Worm (Caenorhabditis elegans) whole organism, L1 larva: ENCODE measurements around the gene K12B6.4.

Source experiments
- C04F5.9 ChIP-seq: sonication (generic microtip); optimal IDR thresholded peaks from 2 replicates; lab custom pipeline; 2016; ENCODE audit warnings: missing genetic modification characterization, missing compliant biosample characterization
- C16A3.4 ChIP-seq: fragments of 150-350 bp; optimal IDR thresholded peaks from 2 replicates; lab custom pipeline; 2014; ENCODE audit warnings: missing biosample characterization, missing genetic modification characterization
- C34B4.2 ChIP-seq: sonication (generic microtip); optimal IDR thresholded peaks from 2 replicates; lab custom pipeline; 2017; ENCODE audit warnings: mild to moderate bottlenecking, missing genetic modification characterization, missing compliant biosample characterization
- F16B12.6 ChIP-seq: fragments of 150-350 bp; optimal IDR thresholded peaks from 2 replicates; lab custom pipeline; 2014; ENCODE audit warnings: missing biosample characterization, missing genetic modification characterization
- Y116A8C.19 ChIP-seq: sonication (generic microtip); optimal IDR thresholded peaks from 2 replicates; lab custom pipeline; 2016; ENCODE audit warnings: missing compliant biosample characterization, missing genetic modification characterization, borderline replicate concordance
- aly-2 ChIP-seq: fragments of 150-350 bp; optimal IDR thresholded peaks from 2 replicates; lab custom pipeline; 2014; ENCODE audit warnings: missing biosample characterization, missing genetic modification characterization
- ama-1 ChIP-seq: fragments of 150-350 bp; optimal IDR thresholded peaks from 2 replicates; lab custom pipeline; 2014
- ceh-90 ChIP-seq: sonication (generic microtip); optimal IDR thresholded peaks from 2 replicates; lab custom pipeline; 2016; ENCODE audit warnings: missing genetic modification characterization, missing compliant biosample characterization
- ces-1 ChIP-seq: fragments of 150-350 bp; optimal IDR thresholded peaks from 2 replicates; lab custom pipeline; 2014; ENCODE audit warnings: missing biosample characterization, missing genetic modification reagents, missing genetic modification characterization
- dpl-1 ChIP-seq, 3 experiments: fragments of 150-350 bp in 2 of 3; sonication (generic microtip) in 1 of 3; optimal IDR thresholded peaks; 2 replicates each; lab custom pipeline; 2014 to 2017; ENCODE audit warnings: missing biosample characterization in 3 of 3, missing genetic modification characterization in 3 of 3, missing genetic modification reagents in 3 of 3
- efl-3 ChIP-seq: fragments of 200-800 bp; sonication (Bioruptor generic); optimal IDR thresholded peaks from 2 replicates; lab custom pipeline; 2018; ENCODE audit warnings: mild to moderate bottlenecking, missing genetic modification characterization, missing compliant biosample characterization
- elt-2 ChIP-seq: sonication (generic microtip); optimal IDR thresholded peaks from 2 replicates; lab custom pipeline; 2016; ENCODE audit warnings: missing genetic modification characterization, mild to moderate bottlenecking, inconsistent platforms, missing compliant biosample characterization, missing genetic modification reagents
- fkh-10 ChIP-seq: sonication (generic microtip); optimal IDR thresholded peaks from 2 replicates; lab custom pipeline; 2017; ENCODE audit warnings: missing biosample characterization, missing genetic modification reagents, missing genetic modification characterization
- fkh-4 ChIP-seq: sonication (generic microtip); optimal IDR thresholded peaks from 2 replicates; lab custom pipeline; 2016; ENCODE audit warnings: missing compliant biosample characterization, missing genetic modification characterization, borderline replicate concordance
- fkh-8 ChIP-seq: sonication (generic microtip); optimal IDR thresholded peaks from 2 replicates; lab custom pipeline; 2016; ENCODE audit warnings: mild to moderate bottlenecking, missing genetic modification characterization, missing compliant biosample characterization
- hlh-4 ChIP-seq: sonication (generic microtip); optimal IDR thresholded peaks from 2 replicates; lab custom pipeline; 2016; ENCODE audit warnings: mild to moderate bottlenecking, missing genetic modification characterization, missing compliant biosample characterization
- irx-1 ChIP-seq: sonication (generic microtip); optimal IDR thresholded peaks from 2 replicates; lab custom pipeline; 2016; ENCODE audit warnings: missing genetic modification characterization, missing compliant biosample characterization
- isw-1 ChIP-seq: fragments of 200-800 bp; sonication (Bioruptor generic); IDR thresholded peaks from 2 replicates; pipeline ENCODE4 v1.3.6; 2022; ENCODE audit warnings: missing genetic modification characterization, missing compliant biosample characterization
- jun-1 ChIP-seq: fragments of 150-350 bp; optimal IDR thresholded peaks from 2 replicates; lab custom pipeline; 2014; ENCODE audit warnings: missing biosample characterization, missing genetic modification reagents, missing genetic modification characterization
- lin-15B ChIP-seq: fragments of 150-350 bp; sonication (generic microtip); optimal IDR thresholded peaks from 3 replicates; lab custom pipeline; 2014; ENCODE audit warnings: missing biosample characterization, missing genetic modification characterization
- lin-35 ChIP-seq, 2 experiments: fragments of 150-350 bp; optimal IDR thresholded peaks; 2 replicates each; lab custom pipeline; 2014; ENCODE audit warnings: missing biosample characterization in 2 of 2, missing genetic modification characterization in 2 of 2, missing genetic modification reagents in 2 of 2
- lin-39 ChIP-seq: fragments of 150-350 bp; optimal IDR thresholded peaks from 2 replicates; lab custom pipeline; 2014; ENCODE audit warnings: missing biosample characterization, missing genetic modification reagents, missing genetic modification characterization
- lir-3 ChIP-seq: sonication (generic microtip); optimal IDR thresholded peaks from 2 replicates; lab custom pipeline; 2016; ENCODE audit warnings: mild to moderate bottlenecking, missing genetic modification characterization, moderate library complexity, missing compliant biosample characterization; ENCODE audit not compliant: poor library complexity
- lsy-2 ChIP-seq, 2 experiments: fragments of 150-350 bp; optimal IDR thresholded peaks; 2 replicates each; lab custom pipeline; 2014; ENCODE audit warnings: missing biosample characterization in 2 of 2, missing genetic modification characterization in 2 of 2
- mdl-1 ChIP-seq, 2 experiments: fragments of 150-350 bp; optimal IDR thresholded peaks; 2 replicates each; lab custom pipeline; 2014 to 2017; ENCODE audit warnings: missing biosample characterization in 2 of 2, missing genetic modification characterization in 2 of 2, inconsistent platforms in 1 of 2
- mep-1 ChIP-seq: fragments of 150-350 bp; optimal IDR thresholded peaks from 2 replicates; lab custom pipeline; 2014; ENCODE audit warnings: missing biosample characterization, missing genetic modification characterization
- nhr-12 ChIP-seq: sonication (generic microtip); optimal IDR thresholded peaks from 2 replicates; lab custom pipeline; 2017; ENCODE audit warnings: missing biosample characterization, missing genetic modification characterization
- nhr-19 ChIP-seq: fragments of 200-800 bp; sonication (Bioruptor generic); conservative IDR thresholded peaks from 2 replicates; pipeline ENCODE4 v1.3.6; 2022; ENCODE audit warnings: missing genetic modification characterization, missing compliant biosample characterization
- nhr-237 ChIP-seq: fragments of 150-350 bp; optimal IDR thresholded peaks from 2 replicates; lab custom pipeline; 2014; ENCODE audit warnings: missing biosample characterization, missing genetic modification characterization
- nhr-28 ChIP-seq: fragments of 150-350 bp; optimal IDR thresholded peaks from 2 replicates; lab custom pipeline; 2014; ENCODE audit warnings: missing biosample characterization, missing genetic modification characterization
- nhr-76 ChIP-seq: sonication (generic microtip); optimal IDR thresholded peaks from 2 replicates; lab custom pipeline; 2017; ENCODE audit warnings: missing biosample characterization, missing genetic modification characterization
- nhr-77 ChIP-seq: fragments of 150-350 bp; optimal IDR thresholded peaks from 2 replicates; lab custom pipeline; 2014; ENCODE audit warnings: missing biosample characterization, missing genetic modification characterization
- nhr-84 ChIP-seq: sonication (generic microtip); optimal IDR thresholded peaks from 2 replicates; lab custom pipeline; 2017; ENCODE audit warnings: missing biosample characterization, missing genetic modification characterization
- nhr-85 ChIP-seq: sonication (generic microtip); peaks from one replicate; lab custom pipeline; 2016; ENCODE audit warnings: missing genetic modification characterization, inconsistent platforms, missing compliant biosample characterization
- pag-3 ChIP-seq: sonication (generic microtip); optimal IDR thresholded peaks from 2 replicates; lab custom pipeline; 2017; ENCODE audit warnings: missing genetic modification characterization, mild to moderate bottlenecking, missing compliant biosample characterization, antibody characterized with exemption, borderline replicate concordance; ENCODE audit not compliant: insufficient read depth
- pax-3 ChIP-seq: fragments of 200-800 bp; sonication (Bioruptor generic); optimal IDR thresholded peaks from 2 replicates; lab custom pipeline; 2018; ENCODE audit warnings: mild to moderate bottlenecking, missing genetic modification characterization, moderate library complexity, missing compliant biosample characterization
- pqm-1 ChIP-seq: sonication (generic microtip); optimal IDR thresholded peaks from 3 replicates; lab custom pipeline; 2017; ENCODE audit warnings: missing biosample characterization, missing genetic modification characterization
- rnt-1 ChIP-seq: sonication (generic microtip); optimal IDR thresholded peaks from 2 replicates; lab custom pipeline; 2016; ENCODE audit warnings: mild to moderate bottlenecking, missing genetic modification characterization, moderate library complexity, missing compliant biosample characterization
- skn-1 ChIP-seq: fragments of 150-350 bp; optimal IDR thresholded peaks from 2 replicates; lab custom pipeline; 2014; ENCODE audit warnings: missing biosample characterization, missing genetic modification characterization
- snpc-4 ChIP-seq: fragments of 150-350 bp; optimal IDR thresholded peaks from 2 replicates; lab custom pipeline; 2014; ENCODE audit warnings: missing biosample characterization, missing genetic modification characterization
- snu-23 ChIP-seq: sonication (generic microtip); optimal IDR thresholded peaks from 2 replicates; lab custom pipeline; 2016; ENCODE audit warnings: missing genetic modification characterization, missing compliant biosample characterization
- sox-4 ChIP-seq: sonication (generic microtip); optimal IDR thresholded peaks from 2 replicates; lab custom pipeline; 2016; ENCODE audit warnings: missing genetic modification characterization, missing compliant biosample characterization
- sptf-1 ChIP-seq: fragments of 150-350 bp; optimal IDR thresholded peaks from 2 replicates; lab custom pipeline; 2014; ENCODE audit warnings: missing biosample characterization, missing genetic modification characterization
- swsn-7 ChIP-seq: sonication (generic microtip); optimal IDR thresholded peaks from 2 replicates; lab custom pipeline; 2016; ENCODE audit warnings: missing genetic modification characterization, missing compliant biosample characterization
- tlp-1 ChIP-seq: fragments of 150-350 bp; optimal IDR thresholded peaks from 2 replicates; lab custom pipeline; 2014; ENCODE audit warnings: missing biosample characterization, missing genetic modification characterization
- unc-130 ChIP-seq: fragments of 150-350 bp; optimal IDR thresholded peaks from 2 replicates; lab custom pipeline; 2017; ENCODE audit warnings: missing biosample characterization, missing genetic modification characterization, inconsistent platforms
- unc-62 ChIP-seq: fragments of 150-350 bp; optimal IDR thresholded peaks from 2 replicates; lab custom pipeline; 2014; ENCODE audit warnings: missing biosample characterization, missing genetic modification reagents, missing genetic modification characterization
- unc-86 ChIP-seq: sonication (generic microtip); optimal IDR thresholded peaks from 2 replicates; lab custom pipeline; 2016; ENCODE audit warnings: missing genetic modification characterization, missing compliant biosample characterization
- vab-15 ChIP-seq: sonication (generic microtip); optimal IDR thresholded peaks from 2 replicates; lab custom pipeline; 2017; ENCODE audit warnings: missing genotype, mild to moderate bottlenecking, missing genetic modification characterization, missing compliant biosample characterization
- xbp-1 ChIP-seq: sonication (generic microtip); optimal IDR thresholded peaks from 2 replicates; lab custom pipeline; 2016; ENCODE audit warnings: missing genetic modification characterization, missing compliant biosample characterization
- zag-1 ChIP-seq: fragments of 150-350 bp; optimal IDR thresholded peaks from 2 replicates; lab custom pipeline; 2014; ENCODE audit warnings: missing biosample characterization, missing genetic modification characterization
- zip-4 ChIP-seq: fragments of 200-800 bp; sonication (Bioruptor generic); optimal IDR thresholded peaks from 2 replicates; lab custom pipeline; 2018; ENCODE audit warnings: mild to moderate bottlenecking, missing genetic modification characterization, moderate library complexity, missing compliant biosample characterization
- ztf-11 ChIP-seq, 2 experiments: sonication (generic microtip); optimal IDR thresholded peaks; 2 replicates each; lab custom pipeline; 2016 to 2017; ENCODE audit warnings: missing genetic modification characterization in 2 of 2, missing biosample characterization in 1 of 2, missing compliant biosample characterization in 1 of 2
- ztf-4 ChIP-seq: fragments of 150-350 bp; optimal IDR thresholded peaks from 2 replicates; lab custom pipeline; 2014; ENCODE audit warnings: missing biosample characterization, missing genetic modification characterization

K12B6.4 gene

ce11 chrV:6246454-6246981 is 34.6 kb downstream of the K12B6.4 start, which contains the start of gene dmd-7 (continued):
- TF ChIP-seq dpl-1 (GFP tag; optimal IDR thresholded peaks at IDR 0.05; lab: Kevin White, UChicago): peak; percentile 29 to 43 (median 43)
- peak; percentile 58 for TF ChIP-seq nhr-76 (tag; lab: Kevin White, UChicago)
- no peak for TF ChIP-seq Y116A8C.19 (tag; lab: Kevin White, UChicago)
- TF ChIP-seq nhr-237: peak; percentile 48
- peak; percentile 61 for TF ChIP-seq isw-1 (GFP tag; lab: Robert Waterston, UW)
- TF ChIP-seq aly-2 (tag; lab: Kevin White, UChicago): no peak
- TF ChIP-seq lir-3 (tag; lab: Kevin White, UChicago): peak; percentile 6
- TF ChIP-seq pag-3: no peak
- TF ChIP-seq pqm-1 (tag; lab: Kevin White, UChicago): no peak
- TF ChIP-seq lin-15B (tag; lab: Kevin White, UChicago): no peak
- TF ChIP-seq lin-39: peak; percentile 3
- peak; percentile 95 for TF ChIP-seq snu-23 (GFP tag; lab: Kevin White, UChicago)
- TF ChIP-seq nhr-19 (GFP tag; lab: Robert Waterston, UW): peak; percentile 91
- TF ChIP-seq lsy-2 (tag; optimal IDR thresholded peaks at IDR 0.05; lab: Kevin White, UChicago): peak; percentile 82 to 84
- TF ChIP-seq unc-62: no peak
- TF ChIP-seq nhr-85 (tag; lab: Kevin White, UChicago): peak; percentile 100
- peak; percentile 4 for TF ChIP-seq C04F5.9 (tag; lab: Kevin White, UChicago)
- TF ChIP-seq ces-1 (GFP tag; lab: Kevin White, UChicago): no peak
- no peak for TF ChIP-seq nhr-84 (tag; lab: Kevin White, UChicago)
- TF ChIP-seq sox-4: peak; percentile 90
- TF ChIP-seq skn-1 (tag; lab: Kevin White, UChicago): peak; percentile 86
- peak in 1 of 2 experiments; percentile 90 for TF ChIP-seq mdl-1 (tag; optimal IDR thresholded peaks at IDR 0.05; lab: Kevin White, UChicago)
- TF ChIP-seq zag-1 (tag; lab: Kevin White, UChicago): no peak
- TF ChIP-seq lin-35 (GFP tag; optimal IDR thresholded peaks at IDR 0.05; lab: Kevin White, UChicago): peak; percentile 71 to 75
- no peak for TF ChIP-seq ama-1 (lab: Kevin White, UChicago)
- TF ChIP-seq tlp-1 (tag; lab: Kevin White, UChicago): no peak
- peak; percentile 84 for TF ChIP-seq rnt-1 (tag; lab: Kevin White, UChicago)
- peak; percentile 37 for TF ChIP-seq efl-3 (GFP tag; lab: Kevin White, UChicago)
- TF ChIP-seq xbp-1: peak; percentile 86
- TF ChIP-seq mep-1 (tag; lab: Kevin White, UChicago): peak; percentile 86
- TF ChIP-seq sptf-1 (tag; lab: Kevin White, UChicago): no peak
- TF ChIP-seq ztf-4 (tag; lab: Kevin White, UChicago): peak; percentile 86
- TF ChIP-seq unc-86 (tag; lab: Kevin White, UChicago): peak; percentile 83
- no peak for TF ChIP-seq pax-3
- no peak for TF ChIP-seq nhr-12 (tag; lab: Kevin White, UChicago)
- peak; percentile 93 for TF ChIP-seq jun-1 (tag; lab: Kevin White, UChicago)
- TF ChIP-seq irx-1 (tag; lab: Kevin White, UChicago): peak; percentile 77
- TF ChIP-seq swsn-7 (tag; lab: Kevin White, UChicago): peak; percentile 86
- peak in 1 of 2 experiments; percentile 48 for TF ChIP-seq ztf-11 (tag; optimal IDR thresholded peaks at IDR 0.05; lab: Kevin White, UChicago)
- TF ChIP-seq fkh-10: peak; percentile 32
- no peak for TF ChIP-seq nhr-28
- no peak for TF ChIP-seq C34B4.2 (tag; lab: Kevin White, UChicago)
- peak; percentile 51 for TF ChIP-seq elt-2 (tag; lab: Kevin White, UChicago)
- TF ChIP-seq nhr-77 (tag; lab: Kevin White, UChicago): peak; percentile 79
- TF ChIP-seq vab-15: no peak
- no peak for TF ChIP-seq ceh-90 (tag; lab: Kevin White, UChicago)
- no peak for TF ChIP-seq hlh-4 (tag; lab: Kevin White, UChicago)
- peak; percentile 66 for TF ChIP-seq C16A3.4 (tag; lab: Kevin White, UChicago)
- TF ChIP-seq snpc-4 (tag; lab: Kevin White, UChicago): peak; percentile 49
- TF ChIP-seq unc-130 (tag; lab: Kevin White, UChicago): peak; percentile 85
- TF ChIP-seq zip-4 (GFP tag; lab: Kevin White, UChicago): peak; percentile 4
- no peak for TF ChIP-seq fkh-4
- TF ChIP-seq fkh-8 (tag; lab: Kevin White, UChicago): no peak
- no peak for TF ChIP-seq F16B12.6 (tag; lab: Kevin White, UChicago)
- TF ChIP-seq, all 84 proteins: peak for 54
